Worm (Caenorhabditis elegans) whole organism, L3 larva: ENCODE data around the gene T24A6.20.

ENCODE experiments used
- ama-1 ChIP-seq: fragments of 150-350 bp; optimal IDR thresholded peaks from 2 replicates; lab custom pipeline; 2018
- lin-39 ChIP-seq: fragments of 150-350 bp; optimal IDR thresholded peaks from 2 replicates; lab custom pipeline; 2018; ENCODE audit warnings: missing biosample characterization, missing genetic modification reagents, missing genetic modification characterization
- nhr-23 ChIP-seq: fragments of 150-350 bp; optimal IDR thresholded peaks from 2 replicates; lab custom pipeline; 2014; ENCODE audit warnings: missing biosample characterization, missing genetic modification reagents, missing genetic modification characterization
- unc-62 ChIP-seq: fragments of 150-350 bp; sonication (generic microtip); optimal IDR thresholded peaks from 4 replicates; lab custom pipeline; 2014; ENCODE audit warnings: missing biosample characterization, missing genetic modification reagents, missing genetic modification characterization

ce11 chrV:3579795-3580194, 26.9 kb downstream of the T24A6.20 start:
- TF ChIP-seq nhr-23: peak; percentile 50
- no peak for TF ChIP-seq unc-62
- TF ChIP-seq ama-1 (lab: Kevin White, UChicago): peak; percentile 45
- peak; percentile 36 for TF ChIP-seq lin-39
